Worm (Caenorhabditis elegans): ENCODE results near the gene B0310.1.

Gene B0310.1

ce11 chrX:520881-521280, 27.9 kb downstream of the B0310.1 start, which contains the start of gene B0310.3:
Gene B0310.3 (minus strand): TSS chrX:520981.
- TF ChIP-seq mab-9 (GFP tag; IDR thresholded peaks at IDR 0.05) (no peak), zip-4 (GFP tag; optimal IDR thresholded peaks at IDR 0.05) (no peak), nhr-84 (tag; optimal IDR thresholded peaks at IDR 0.05) (no peak), xbp-1 (tag; optimal IDR thresholded peaks at IDR 0.05) (no peak), efl-1 (optimal IDR thresholded peaks at IDR 0.05) (no peak), efl-1 (GFP tag; optimal IDR thresholded peaks at IDR 0.05 in 1 of 2) (no peak), aly-2 (tag; optimal IDR thresholded peaks at IDR 0.05) (no peak), pqm-1 (tag; optimal IDR thresholded peaks at IDR 0.05) (no peak), fkh-10 (GFP tag; optimal IDR thresholded peaks at IDR 0.05) (no peak), nhr-20 (tag; optimal IDR thresholded peaks at IDR 0.05) (no peak), hlh-17 (GFP tag; optimal IDR thresholded peaks at IDR 0.05; ENCODE audit: borderline replicate concordance) (no peak), lin-14 (GFP tag; optimal IDR thresholded peaks at IDR 0.05) (no peak), zag-1 (tag; optimal IDR thresholded peaks at IDR 0.05) (no peak), egl-27 (tag; optimal IDR thresholded peaks at IDR 0.05) (no peak), pax-3 (tag; optimal IDR thresholded peaks at IDR 0.05) (no peak), unc-98 (GFP tag; IDR thresholded peaks at IDR 0.05) (no peak), rnt-1 (tag; optimal IDR thresholded peaks at IDR 0.05) (no peak), ceh-90 (tag; optimal IDR thresholded peaks at IDR 0.05) (no peak), C04F5.9 (tag; optimal IDR thresholded peaks at IDR 0.05) (no peak), lin-35 (GFP tag; optimal IDR thresholded peaks at IDR 0.05) (no peak), lin-13 (GFP tag; optimal IDR thresholded peaks at IDR 0.05) (no peak)

ce11 chrX:524498-524897, 31.5 kb downstream of the B0310.1 start:
- no peak for TF ChIP-seq elt-3 (tag; optimal IDR thresholded peaks at IDR 0.05)
- no peak for TF ChIP-seq dsc-1 (tag; optimal IDR thresholded peaks at IDR 0.05)
- no peak for TF ChIP-seq vab-15 (tag; optimal IDR thresholded peaks at IDR 0.05)
- TF ChIP-seq lin-39 (tag; optimal IDR thresholded peaks at IDR 0.05), result no peak
- no peak for TF ChIP-seq unc-30 (tag; optimal IDR thresholded peaks at IDR 0.05)

ce11 chrX:527663-528062, 34.6 kb downstream of the B0310.1 start:
- TF ChIP-seq blmp-1 (tag; optimal IDR thresholded peaks at IDR 0.05) (no peak), fos-1 (tag; optimal IDR thresholded peaks at IDR 0.05) (no peak), swsn-7 (tag; optimal IDR thresholded peaks at IDR 0.05) (no peak), mdl-1 (tag; optimal IDR thresholded peaks at IDR 0.05) (no peak), lin-35 (GFP tag; optimal IDR thresholded peaks at IDR 0.05) (no peak), nhr-20 (tag; optimal IDR thresholded peaks at IDR 0.05) (no peak), sup-37 (GFP tag; optimal IDR thresholded peaks at IDR 0.05) (no peak), ama-1 (optimal IDR thresholded peaks at IDR 0.05) (no peak)

ce11 chrX:528761-529160, 35.7 kb downstream of the B0310.1 start:
- TF ChIP-seq nhr-85 (tag) (peak; percentile 23), lin-15B (tag; optimal IDR thresholded peaks at IDR 0.05) (no peak)

- TF ChIP-seq pag-3 (tag; optimal IDR thresholded peaks at IDR 0.05; ENCODE audit: borderline replicate concordance, insufficient read depth) (no peak), ama-1 (optimal IDR thresholded peaks at IDR 0.05) (no peak), fkh-8 (tag; optimal IDR thresholded peaks at IDR 0.05) (no peak), tlp-1 (tag; optimal IDR thresholded peaks at IDR 0.05) (no peak), C04F5.9 (tag; optimal IDR thresholded peaks at IDR 0.05) (no peak), nhr-11 (tag; optimal IDR thresholded peaks at IDR 0.05) (no peak), nhr-90 (tag; optimal IDR thresholded peaks at IDR 0.05; ENCODE audit: poor library complexity) (no peak), rnt-1 (tag; optimal IDR thresholded peaks at IDR 0.05) (no peak), zag-1 (tag; optimal IDR thresholded peaks at IDR 0.05) (no peak), blmp-1 (tag; optimal IDR thresholded peaks at IDR 0.05) (no peak), lir-3 (tag; optimal IDR thresholded peaks at IDR 0.05; ENCODE audit: poor library complexity) (no peak), fkh-10 (GFP tag; optimal IDR thresholded peaks at IDR 0.05) (no peak)
These were observed 36.4 kb downstream of the B0310.1 start for ce11 chrX:529386-529785.

Measured in whole organism, L1 larva.